Worm (Caenorhabditis elegans) whole organism, L2 larva: ENCODE measurements around the gene flwr-1.

Experiments
- C34F6.9 ChIP-seq: fragments of 150-350 bp; optimal IDR thresholded peaks from 2 replicates; lab custom pipeline; 2014; ENCODE audit warnings: missing biosample characterization, missing genetic modification characterization
- F13H6.1 ChIP-seq: sonication (generic microtip); optimal IDR thresholded peaks from 2 replicates; lab custom pipeline; 2016; ENCODE audit warnings: missing genetic modification characterization, missing compliant biosample characterization
- R02D3.7 ChIP-seq: fragments of 150-350 bp; optimal IDR thresholded peaks from 2 replicates; lab custom pipeline; 2014; ENCODE audit warnings: missing biosample characterization, missing genetic modification characterization
- alr-1 ChIP-seq: fragments of 150-350 bp; optimal IDR thresholded peaks from 2 replicates; lab custom pipeline; 2014; ENCODE audit warnings: missing biosample characterization, missing genetic modification characterization
- aly-2 ChIP-seq: fragments of 150-350 bp; optimal IDR thresholded peaks from 2 replicates; lab custom pipeline; 2014; ENCODE audit warnings: missing biosample characterization, missing genetic modification characterization
- ama-1 ChIP-seq: fragments of 150-350 bp; optimal IDR thresholded peaks from 2 replicates; lab custom pipeline; 2018; ENCODE audit warnings: inconsistent platforms
- blmp-1 ChIP-seq: sonication (generic microtip); optimal IDR thresholded peaks from 2 replicates; lab custom pipeline; 2017; ENCODE audit warnings: missing genetic modification characterization, mild to moderate bottlenecking, missing compliant biosample characterization, antibody characterized with exemption, moderate library complexity; ENCODE audit not compliant: insufficient read depth
- ceh-82 ChIP-seq: fragments of 150-350 bp; optimal IDR thresholded peaks from 2 replicates; lab custom pipeline; 2014; ENCODE audit warnings: missing biosample characterization, missing genetic modification characterization
- crh-2 ChIP-seq: sonication (generic microtip); optimal IDR thresholded peaks from 2 replicates; lab custom pipeline; 2017; ENCODE audit warnings: missing biosample characterization, missing genetic modification characterization
- elt-1 ChIP-seq: fragments of 150-350 bp; optimal IDR thresholded peaks from 2 replicates; lab custom pipeline; 2014; ENCODE audit warnings: missing biosample characterization, missing genetic modification characterization
- elt-3 ChIP-seq: sonication (generic microtip); optimal IDR thresholded peaks from 2 replicates; lab custom pipeline; 2017; ENCODE audit warnings: missing biosample characterization, missing genetic modification characterization
- fos-1 ChIP-seq: fragments of 150-350 bp; optimal IDR thresholded peaks from 2 replicates; lab custom pipeline; 2014; ENCODE audit warnings: missing biosample characterization, missing genetic modification characterization
- gmeb-1 ChIP-seq: fragments of 150-350 bp; optimal IDR thresholded peaks from 2 replicates; lab custom pipeline; 2014; ENCODE audit warnings: missing biosample characterization, missing genetic modification characterization
- lin-11 ChIP-seq: fragments of 150-350 bp; sonication (generic microtip); optimal IDR thresholded peaks from 2 replicates; lab custom pipeline; 2014; ENCODE audit warnings: missing biosample characterization, missing genetic modification characterization, inconsistent platforms, mixed read lengths
- lin-13 ChIP-seq: fragments of 150-350 bp; optimal IDR thresholded peaks from 2 replicates; lab custom pipeline; 2014; ENCODE audit warnings: missing biosample characterization, missing genetic modification reagents, missing genetic modification characterization
- lsy-2 ChIP-seq, 2 experiments: fragments of 150-350 bp in 1 of 2; sonication (generic microtip) in 1 of 2; optimal IDR thresholded peaks; 2 replicates each; lab custom pipeline; 2014 to 2017; ENCODE audit warnings: missing biosample characterization in 2 of 2, missing genetic modification characterization in 2 of 2
- mab-5 ChIP-seq: fragments of 150-350 bp; optimal IDR thresholded peaks from 2 replicates; lab custom pipeline; 2014; ENCODE audit warnings: missing biosample characterization, missing genetic modification characterization
- mbf-1 ChIP-seq: sonication (generic microtip); optimal IDR thresholded peaks from 2 replicates; lab custom pipeline; 2017; ENCODE audit warnings: missing biosample characterization, missing genetic modification characterization
- nhr-12 ChIP-seq: fragments of 150-350 bp; optimal IDR thresholded peaks from 2 replicates; lab custom pipeline; 2014; ENCODE audit warnings: missing biosample characterization, missing genetic modification characterization
- nhr-129 ChIP-seq: fragments of 150-350 bp; optimal IDR thresholded peaks from 2 replicates; lab custom pipeline; 2014; ENCODE audit warnings: missing biosample characterization, missing genetic modification characterization
- nhr-21 ChIP-seq: fragments of 150-350 bp; optimal IDR thresholded peaks from 2 replicates; lab custom pipeline; 2014; ENCODE audit warnings: missing biosample characterization, missing genetic modification characterization
- nhr-23 ChIP-seq: fragments of 150-350 bp; optimal IDR thresholded peaks from 2 replicates; lab custom pipeline; 2014; ENCODE audit warnings: missing biosample characterization, missing genetic modification reagents, missing genetic modification characterization
- nhr-237 ChIP-seq: fragments of 150-350 bp; optimal IDR thresholded peaks from 2 replicates; lab custom pipeline; 2014; ENCODE audit warnings: missing biosample characterization, missing genetic modification characterization
- nhr-25 ChIP-seq: fragments of 150-350 bp; sonication (generic microtip); optimal IDR thresholded peaks from 3 replicates; lab custom pipeline; 2014; ENCODE audit warnings: missing biosample characterization, missing genetic modification characterization
- nhr-77 ChIP-seq: fragments of 150-350 bp; optimal IDR thresholded peaks from 2 replicates; lab custom pipeline; 2014; ENCODE audit warnings: missing biosample characterization, missing genetic modification characterization
- peb-1 ChIP-seq: fragments of 150-350 bp; optimal IDR thresholded peaks from 2 replicates; lab custom pipeline; 2014; ENCODE audit warnings: missing biosample characterization, missing genetic modification characterization
- sem-4 ChIP-seq: fragments of 150-350 bp; optimal IDR thresholded peaks from 2 replicates; lab custom pipeline; 2014; ENCODE audit warnings: missing biosample characterization, missing genetic modification reagents, missing genetic modification characterization
- sma-3 ChIP-seq: sonication (generic microtip); optimal IDR thresholded peaks from 2 replicates; lab custom pipeline; 2016; ENCODE audit warnings: missing genetic modification reagents, missing genetic modification characterization, missing compliant biosample characterization
- sma-9 ChIP-seq, 2 experiments: fragments of 150-350 bp in 1 of 2; sonication (generic microtip) in 1 of 2; optimal IDR thresholded peaks; 2 replicates each; lab custom pipeline; 2014 to 2016; ENCODE audit warnings: missing genetic modification characterization in 2 of 2, mild to moderate bottlenecking in 1 of 2, missing biosample characterization in 1 of 2, missing compliant biosample characterization in 1 of 2, missing genetic modification reagents in 1 of 2, moderate library complexity in 1 of 2
- snpc-4 ChIP-seq: fragments of 150-350 bp; optimal IDR thresholded peaks from 2 replicates; lab custom pipeline; 2014; ENCODE audit warnings: missing biosample characterization, missing genetic modification characterization
- unc-39 ChIP-seq: fragments of 150-350 bp; optimal IDR thresholded peaks from 2 replicates; lab custom pipeline; 2014; ENCODE audit warnings: missing biosample characterization, missing genetic modification characterization
- unc-55 ChIP-seq: fragments of 150-350 bp; sonication (generic microtip); optimal IDR thresholded peaks from 3 replicates; lab custom pipeline; 2014; ENCODE audit warnings: missing biosample characterization, missing genetic modification reagents, missing genetic modification characterization
- unc-62 ChIP-seq: fragments of 150-350 bp; optimal IDR thresholded peaks from 2 replicates; lab custom pipeline; 2014; ENCODE audit warnings: missing biosample characterization, missing genetic modification reagents, missing genetic modification characterization
- ztf-1 ChIP-seq: fragments of 200-800 bp; sonication (Bioruptor generic); conservative IDR thresholded peaks from 2 replicates; pipeline ENCODE4 v1.3.6; 2022; ENCODE audit warnings: missing genetic modification characterization, missing compliant biosample characterization
- ztf-4 ChIP-seq: fragments of 150-350 bp; optimal IDR thresholded peaks from 2 replicates; lab custom pipeline; 2014; ENCODE audit warnings: missing biosample characterization, missing genetic modification characterization

Gene flwr-1

DNA sequence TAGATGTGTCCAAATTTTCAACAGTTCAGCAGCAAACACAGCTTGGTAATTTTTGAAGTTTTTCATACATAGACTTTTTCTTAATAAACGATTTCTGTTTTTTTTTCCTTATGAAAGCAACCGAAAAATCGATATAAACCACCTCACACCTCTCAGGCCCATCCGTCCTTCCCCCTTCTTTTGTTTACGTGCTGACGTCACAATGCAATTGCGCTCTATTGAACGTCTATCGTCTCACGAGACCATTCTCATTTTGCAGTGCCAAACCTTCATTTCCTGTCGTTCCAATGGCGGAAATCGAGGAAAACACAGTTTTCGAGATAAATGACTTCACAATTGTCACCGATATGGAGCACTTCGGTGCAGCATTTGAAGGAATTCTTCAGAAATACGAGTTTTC is 13.2 kb upstream of the flwr-1 start, which contains the start of gene rbg-1 (continued):
- no peak for TF ChIP-seq nhr-77 (tag; lab: Kevin White, UChicago)
- peak; percentile 52 for TF ChIP-seq gmeb-1
- no peak for TF ChIP-seq blmp-1 (tag; lab: Kevin White, UChicago)
- peak; percentile 59 for TF ChIP-seq sma-3 (GFP tag; lab: Kevin White, UChicago)
- peak; percentile 18 for TF ChIP-seq sem-4 (tag; lab: Kevin White, UChicago)
- TF ChIP-seq snpc-4 (tag; lab: Kevin White, UChicago) = peak; percentile 56
- TF ChIP-seq, all 48 proteins: peak for 20

DNA sequence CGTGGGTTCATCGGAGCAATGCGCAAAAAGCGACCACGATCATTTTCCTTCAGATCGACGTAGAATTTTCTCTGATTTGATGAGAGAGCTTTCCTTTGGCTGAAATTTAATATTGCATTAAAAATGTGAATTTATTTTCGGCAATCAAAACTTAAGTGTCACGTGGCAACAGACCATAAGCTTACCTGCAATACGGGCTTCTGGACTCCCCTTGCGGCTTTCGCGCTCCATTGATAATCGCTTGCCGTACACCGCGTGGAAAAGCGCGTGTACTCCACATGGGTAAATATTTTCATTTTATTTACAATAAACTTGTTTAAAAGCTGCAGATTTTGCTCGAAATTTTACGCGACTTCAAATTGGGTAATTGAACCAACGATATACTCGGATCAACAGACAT is 12.5 kb upstream of the flwr-1 start, which contains the start of gene plp-2:
TSS of gene plp-2 (minus strand) at position 280 of the 400 bp plus-strand sequence.
- TF ChIP-seq crh-2 (tag; lab: Kevin White, UChicago) (no peak), alr-1 (no peak), unc-39 (tag; lab: Kevin White, UChicago) (no peak), nhr-23 (no peak), mbf-1 (tag; lab: Kevin White, UChicago) (no peak), sem-4 (tag; lab: Kevin White, UChicago) (no peak)

DNA sequence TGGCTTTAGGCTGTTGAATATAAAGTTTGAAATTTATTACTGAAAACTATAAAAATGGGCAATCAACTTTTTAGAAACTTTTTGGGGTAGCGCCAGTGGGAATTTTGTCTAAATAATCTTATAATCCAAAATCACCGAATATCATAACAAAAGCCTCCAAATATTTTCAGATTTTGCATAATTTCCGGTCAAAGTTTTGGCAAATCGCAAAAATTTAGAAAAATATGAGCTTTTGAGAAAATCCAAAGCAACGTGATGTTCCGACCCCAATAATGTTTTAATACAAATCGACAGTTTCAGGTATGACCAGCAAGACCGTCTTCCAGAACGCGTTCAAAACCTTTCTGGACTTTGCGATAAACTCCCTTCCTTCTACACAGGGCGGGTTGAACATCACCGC is 9.3 kb upstream of the flwr-1 start, which contains the start of gene emre-1:
TSS of gene emre-1 (plus strand) at position 301 of the 400 bp plus-strand sequence.
- no peak for TF ChIP-seq nhr-21 (tag; lab: Kevin White, UChicago)

DNA sequence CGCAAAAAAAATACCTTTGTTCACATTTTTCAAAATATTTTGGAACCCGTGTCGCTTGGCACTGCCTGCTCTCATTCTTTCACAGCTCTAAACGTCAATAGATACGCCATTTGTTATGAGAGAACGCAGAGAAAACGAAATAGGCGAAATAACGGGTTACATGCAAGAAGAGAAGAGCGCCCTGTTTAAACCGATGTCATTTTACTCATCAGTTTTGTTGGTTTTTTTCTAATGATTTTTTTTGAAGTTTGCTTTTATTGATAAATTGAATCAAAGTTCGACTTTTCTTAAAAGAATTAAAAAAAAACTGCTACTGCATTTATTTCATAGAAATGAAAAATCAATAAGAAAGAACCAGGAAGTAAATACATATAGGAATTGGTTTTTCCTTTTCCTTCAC is 8.7 kb upstream of the flwr-1 start:
- TF ChIP-seq ztf-1 = no peak
- TF ChIP-seq unc-55 (GFP tag; lab: Kevin White, UChicago) = peak; percentile 20
- TF ChIP-seq unc-62 (GFP tag; lab: Kevin White, UChicago) = no peak
- TF ChIP-seq R02D3.7 (tag; lab: Kevin White, UChicago) = no peak
- TF ChIP-seq F13H6.1 = peak; percentile 44
- peak; percentile 27 for TF ChIP-seq sma-3 (GFP tag; lab: Kevin White, UChicago)
- TF ChIP-seq ztf-4 (tag; lab: Kevin White, UChicago) = peak; percentile 72
- peak; percentile 0 for TF ChIP-seq lin-13
- peak; percentile 48 for TF ChIP-seq C34F6.9 (tag; lab: Kevin White, UChicago)
- TF ChIP-seq nhr-12 (tag; lab: Kevin White, UChicago) = no peak
- peak; percentile 17 for TF ChIP-seq nhr-21 (tag; lab: Kevin White, UChicago)
- TF ChIP-seq nhr-237 = no peak
- TF ChIP-seq sem-4 (tag; lab: Kevin White, UChicago) = no peak
- peak; percentile 54 for TF ChIP-seq crh-2 (tag; lab: Kevin White, UChicago)
- TF ChIP-seq sma-9 (GFP tag; optimal IDR thresholded peaks at IDR 0.05; lab: Kevin White, UChicago) = peak; percentile 50
- no peak for TF ChIP-seq sma-9 (tag; optimal IDR thresholded peaks at IDR 0.05; lab: Kevin White, UChicago)
- TF ChIP-seq nhr-129 = peak; percentile 55
- TF ChIP-seq ama-1 = no peak
- no peak for TF ChIP-seq ceh-82 (tag; lab: Kevin White, UChicago)
- TF ChIP-seq mab-5 (tag; lab: Kevin White, UChicago) = no peak
- no peak for TF ChIP-seq aly-2 (tag; lab: Kevin White, UChicago)
- no peak for TF ChIP-seq fos-1
- peak in 1 of 2 experiments; percentile 64 for TF ChIP-seq lsy-2 (tag; optimal IDR thresholded peaks at IDR 0.05; lab: Kevin White, UChicago)
- no peak for TF ChIP-seq blmp-1 (tag; lab: Kevin White, UChicago)
- peak; percentile 51 for TF ChIP-seq nhr-25 (tag; lab: Kevin White, UChicago)

DNA sequence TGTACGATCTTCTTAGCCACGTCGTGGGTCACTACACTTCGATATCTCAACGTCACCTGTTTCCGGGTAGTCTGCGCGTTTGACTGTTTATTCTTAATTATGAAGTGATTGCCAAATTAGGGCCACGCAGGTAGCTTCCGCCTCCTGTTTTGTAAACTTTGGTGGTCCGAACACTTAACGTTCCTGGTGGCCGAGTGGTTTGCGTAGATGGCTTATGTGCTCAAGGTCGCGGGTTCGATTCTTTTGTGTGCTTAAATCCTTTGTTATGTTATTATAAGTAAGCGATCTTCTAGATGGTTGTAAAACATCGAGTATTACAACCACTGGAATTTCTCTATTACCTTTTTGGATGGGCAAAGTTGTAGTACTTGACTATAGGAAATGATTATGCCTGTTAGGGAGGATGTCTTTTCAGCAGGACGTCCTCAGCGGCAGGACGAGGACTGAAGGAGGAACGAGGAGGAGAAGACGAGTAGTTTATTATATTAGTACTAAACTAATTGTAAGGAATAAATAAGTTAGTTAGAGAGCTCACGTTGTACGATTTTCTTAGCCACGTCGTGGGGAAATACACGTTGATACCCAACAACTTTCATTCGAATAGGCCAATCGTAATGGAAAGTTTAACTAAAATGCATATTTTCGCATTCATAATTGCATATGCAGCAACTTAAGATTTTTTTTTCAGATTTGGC is 6.9 kb upstream of the flwr-1 start:
- TF ChIP-seq nhr-25 (tag; lab: Kevin White, UChicago) (no peak), peb-1 (tag; lab: Kevin White, UChicago) (no peak), lin-13 (no peak), sma-9 (GFP tag; optimal IDR thresholded peaks at IDR 0.05; lab: Kevin White, UChicago) (no peak), sma-9 (tag; optimal IDR thresholded peaks at IDR 0.05; lab: Kevin White, UChicago) (no peak), nhr-129 (no peak), ztf-1 (no peak), mbf-1 (tag; lab: Kevin White, UChicago) (no peak), ztf-4 (tag; lab: Kevin White, UChicago) (no peak), elt-1 (tag; lab: Kevin White, UChicago) (no peak), unc-39 (tag; lab: Kevin White, UChicago) (no peak), snpc-4 (tag; lab: Kevin White, UChicago) (no peak), ceh-82 (tag; lab: Kevin White, UChicago) (no peak), lsy-2 (tag; optimal IDR thresholded peaks at IDR 0.05; lab: Kevin White, UChicago) (no peak), elt-3 (no peak), C34F6.9 (tag; lab: Kevin White, UChicago) (no peak), crh-2 (tag; lab: Kevin White, UChicago) (no peak), lin-11 (no peak)
